Fruit fly (Drosophila melanogaster) whole organism: ENCODE results near the gene CG32189.

ENCODE experiments used
- CG8478 ChIP-seq: fragments of >200 bp; optimal IDR thresholded peaks from 2 replicates; lab custom pipeline; 2018; ENCODE audit warnings: inconsistent platforms
- Dll ChIP-seq: fragments of >200 bp; optimal IDR thresholded peaks from 2 replicates; lab custom pipeline; 2017
- EcR ChIP-seq, 2 experiments: fragments of >200 bp; optimal IDR thresholded peaks; 2 replicates each; lab custom pipeline; 2017; ENCODE audit warnings: missing biosample characterization in 2 of 2, missing genetic modification characterization in 2 of 2, missing genetic modification reagents in 2 of 2
- pan ChIP-seq: fragments of >200 bp; optimal IDR thresholded peaks from 2 replicates; lab custom pipeline; 2017
- psq ChIP-seq: fragments of >200 bp; optimal IDR thresholded peaks from 2 replicates; lab custom pipeline; 2017
- usp ChIP-seq: fragments of >200 bp; optimal IDR thresholded peaks from 2 replicates; lab custom pipeline; 2017; ENCODE audit warnings: missing biosample characterization, missing genetic modification characterization, mixed read lengths

Gene CG32189

DNA sequence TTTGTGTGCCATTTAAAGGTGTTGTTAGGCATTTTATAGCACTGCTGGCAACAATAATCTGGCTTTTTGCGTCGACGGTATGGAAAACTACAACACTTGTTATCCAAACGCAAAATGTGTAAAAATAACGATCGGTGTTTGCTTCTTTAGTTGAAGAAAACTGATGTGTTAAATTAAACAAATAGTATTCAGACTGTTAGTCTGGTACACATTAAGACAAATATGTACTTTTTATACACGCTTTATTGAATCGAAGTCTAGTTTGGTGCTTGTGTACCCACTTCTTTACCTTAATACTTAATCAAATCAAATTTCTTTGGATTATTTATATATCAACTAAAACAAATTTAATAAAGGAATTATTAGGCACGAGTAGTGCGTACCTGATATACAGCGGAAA lies 43.5 kb downstream of the CG32189 start:
- TF ChIP-seq usp (GFP tag; lab: Kevin White, UChicago) = no peak
- TF ChIP-seq psq (lab: Kevin White, UChicago) = no peak
- no peak for TF ChIP-seq pan
- TF ChIP-seq EcR (GFP tag; optimal IDR thresholded peaks at IDR 0.05; lab: Kevin White, UChicago) = no peak
- TF ChIP-seq CG8478 (lab: Kevin White, UChicago) = no peak
- no peak for TF ChIP-seq Dll (lab: Kevin White, UChicago)

dm6 chr3L:17791467-17791494 lies 43.7 kb downstream of the CG32189 start, which contains the start of gene CG42815:
Gene CG42815, minus strand, starts transcription at chr3L:17791486.
- TF ChIP-seq EcR (GFP tag; optimal IDR thresholded peaks at IDR 0.05; lab: Kevin White, UChicago) (no peak), pan (no peak), usp (GFP tag; lab: Kevin White, UChicago) (no peak), psq (lab: Kevin White, UChicago) (no peak), CG8478 (lab: Kevin White, UChicago) (no peak), Dll (lab: Kevin White, UChicago) (no peak)

DNA sequence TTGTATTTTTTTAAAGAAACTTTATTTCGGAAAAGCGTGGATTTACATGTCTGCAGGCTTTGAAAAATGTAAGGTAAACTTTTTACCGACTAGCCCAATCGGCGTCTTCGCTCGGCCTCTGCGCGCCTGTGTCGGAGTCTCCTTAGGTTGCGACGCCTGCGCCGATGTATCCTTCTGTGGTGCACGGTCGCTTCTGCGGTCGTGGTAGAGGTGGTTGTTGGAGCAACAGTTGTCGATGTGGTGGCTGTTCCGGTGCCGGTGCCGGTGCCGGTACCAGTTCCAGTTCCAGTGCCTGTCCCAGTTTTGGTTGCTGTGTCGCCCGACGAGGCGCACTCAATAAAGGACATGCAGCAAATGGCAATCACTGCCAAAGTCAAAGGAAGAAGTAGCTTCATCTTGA lies 43.9 kb downstream of the CG32189 start:
- TF ChIP-seq psq (lab: Kevin White, UChicago) (no peak), Dll (lab: Kevin White, UChicago) (no peak), pan (no peak), usp (GFP tag; lab: Kevin White, UChicago) (no peak), CG8478 (lab: Kevin White, UChicago) (no peak)
